Fruit fly (Drosophila melanogaster): ENCODE measurements around the gene CG42814.

dm6 chr3R:27202330-27202729 is 26.9 kb downstream of the CG42814 start:
- no peak for TF ChIP-seq CG4318 (GFP tag; optimal IDR thresholded peaks at IDR 0.05)
- no peak for TF ChIP-seq Eip93F (GFP tag; optimal IDR thresholded peaks at IDR 0.05)
- TF ChIP-seq Sox15 (GFP tag; optimal IDR thresholded peaks at IDR 0.05): no peak
- no peak for TF ChIP-seq Gug (GFP tag; IDR thresholded peaks at IDR 0.05)
